Worm (Caenorhabditis elegans) whole organism, L1 larva: ENCODE measurements around the gene T09D3.9.

Experiments
- C34B4.2 ChIP-seq: sonication (generic microtip); optimal IDR thresholded peaks from 2 replicates; lab custom pipeline; 2017; ENCODE audit warnings: mild to moderate bottlenecking, missing genetic modification characterization, missing compliant biosample characterization
- F16B12.6 ChIP-seq: fragments of 150-350 bp; optimal IDR thresholded peaks from 2 replicates; lab custom pipeline; 2014; ENCODE audit warnings: missing biosample characterization, missing genetic modification characterization
- alr-1 ChIP-seq: fragments of 200-800 bp; sonication (Bioruptor generic); optimal IDR thresholded peaks from 2 replicates; lab custom pipeline; 2018; ENCODE audit warnings: borderline replicate concordance, mild to moderate bottlenecking, missing genetic modification characterization, missing compliant biosample characterization
- ces-1 ChIP-seq: fragments of 150-350 bp; optimal IDR thresholded peaks from 2 replicates; lab custom pipeline; 2014; ENCODE audit warnings: missing biosample characterization, missing genetic modification reagents, missing genetic modification characterization
- dsc-1 ChIP-seq: sonication (generic microtip); optimal IDR thresholded peaks from 2 replicates; lab custom pipeline; 2016; ENCODE audit warnings: mild to moderate bottlenecking, missing genetic modification characterization, missing compliant biosample characterization
- egl-13 ChIP-seq: sonication (generic microtip); optimal IDR thresholded peaks from 2 replicates; lab custom pipeline; 2016; ENCODE audit warnings: missing genotype, missing genetic modification reagents, missing genetic modification characterization, missing compliant biosample characterization
- ets-5 ChIP-seq: fragments of 200-800 bp; sonication (Bioruptor generic); IDR thresholded peaks from 2 replicates; pipeline ENCODE4 v1.3.6; 2022; ENCODE audit warnings: missing genetic modification characterization, missing compliant biosample characterization
- fkh-10 ChIP-seq: sonication (generic microtip); optimal IDR thresholded peaks from 2 replicates; lab custom pipeline; 2017; ENCODE audit warnings: missing biosample characterization, missing genetic modification reagents, missing genetic modification characterization
- fkh-8 ChIP-seq: sonication (generic microtip); optimal IDR thresholded peaks from 2 replicates; lab custom pipeline; 2016; ENCODE audit warnings: mild to moderate bottlenecking, missing genetic modification characterization, missing compliant biosample characterization
- fos-1 ChIP-seq: fragments of 150-350 bp; optimal IDR thresholded peaks from 2 replicates; lab custom pipeline; 2014; ENCODE audit warnings: missing biosample characterization, missing genetic modification characterization
- hlh-4 ChIP-seq: sonication (generic microtip); optimal IDR thresholded peaks from 2 replicates; lab custom pipeline; 2016; ENCODE audit warnings: mild to moderate bottlenecking, missing genetic modification characterization, missing compliant biosample characterization
- hpl-2 ChIP-seq: fragments of 150-350 bp; optimal IDR thresholded peaks from 2 replicates; lab custom pipeline; 2014; ENCODE audit warnings: missing biosample characterization, missing genetic modification reagents, missing genetic modification characterization
- irx-1 ChIP-seq: sonication (generic microtip); optimal IDR thresholded peaks from 2 replicates; lab custom pipeline; 2016; ENCODE audit warnings: missing genetic modification characterization, missing compliant biosample characterization
- isw-1 ChIP-seq: fragments of 200-800 bp; sonication (Bioruptor generic); IDR thresholded peaks from 2 replicates; pipeline ENCODE4 v1.3.6; 2022; ENCODE audit warnings: missing genetic modification characterization, missing compliant biosample characterization
- lin-35 ChIP-seq, 2 experiments: fragments of 150-350 bp; optimal IDR thresholded peaks; 2 replicates each; lab custom pipeline; 2014; ENCODE audit warnings: missing biosample characterization in 2 of 2, missing genetic modification characterization in 2 of 2, missing genetic modification reagents in 2 of 2
- lin-39 ChIP-seq: fragments of 150-350 bp; optimal IDR thresholded peaks from 2 replicates; lab custom pipeline; 2014; ENCODE audit warnings: missing biosample characterization, missing genetic modification reagents, missing genetic modification characterization
- lir-3 ChIP-seq: sonication (generic microtip); optimal IDR thresholded peaks from 2 replicates; lab custom pipeline; 2016; ENCODE audit warnings: mild to moderate bottlenecking, missing genetic modification characterization, moderate library complexity, missing compliant biosample characterization; ENCODE audit not compliant: poor library complexity
- mab-9 ChIP-seq: fragments of 200-800 bp; sonication (Bioruptor generic); IDR thresholded peaks from 2 replicates; pipeline ENCODE4 v1.3.6; 2022; ENCODE audit warnings: missing genetic modification reagents, missing genetic modification characterization, missing compliant biosample characterization
- mdl-1 ChIP-seq, 2 experiments: fragments of 150-350 bp; optimal IDR thresholded peaks; 2 replicates each; lab custom pipeline; 2014 to 2017; ENCODE audit warnings: missing biosample characterization in 2 of 2, missing genetic modification characterization in 2 of 2, inconsistent platforms in 1 of 2
- mef-2 ChIP-seq: fragments of 150-350 bp; optimal IDR thresholded peaks from 2 replicates; lab custom pipeline; 2014; ENCODE audit warnings: missing biosample characterization, missing genetic modification characterization
- mep-1 ChIP-seq: fragments of 150-350 bp; optimal IDR thresholded peaks from 2 replicates; lab custom pipeline; 2014; ENCODE audit warnings: missing biosample characterization, missing genetic modification characterization
- nhr-12 ChIP-seq: sonication (generic microtip); optimal IDR thresholded peaks from 2 replicates; lab custom pipeline; 2017; ENCODE audit warnings: missing biosample characterization, missing genetic modification characterization
- nhr-237 ChIP-seq: fragments of 150-350 bp; optimal IDR thresholded peaks from 2 replicates; lab custom pipeline; 2014; ENCODE audit warnings: missing biosample characterization, missing genetic modification characterization
- nhr-85 ChIP-seq: sonication (generic microtip); peaks from one replicate; lab custom pipeline; 2016; ENCODE audit warnings: missing genetic modification characterization, inconsistent platforms, missing compliant biosample characterization
- nhr-90 ChIP-seq: sonication (generic microtip); optimal IDR thresholded peaks from 2 replicates; lab custom pipeline; 2016; ENCODE audit warnings: mild to moderate bottlenecking, missing genetic modification characterization, missing compliant biosample characterization; ENCODE audit not compliant: poor library complexity
- pag-3 ChIP-seq: sonication (generic microtip); optimal IDR thresholded peaks from 2 replicates; lab custom pipeline; 2017; ENCODE audit warnings: missing genetic modification characterization, mild to moderate bottlenecking, missing compliant biosample characterization, antibody characterized with exemption, borderline replicate concordance; ENCODE audit not compliant: insufficient read depth
- pax-3 ChIP-seq: fragments of 200-800 bp; sonication (Bioruptor generic); optimal IDR thresholded peaks from 2 replicates; lab custom pipeline; 2018; ENCODE audit warnings: mild to moderate bottlenecking, missing genetic modification characterization, moderate library complexity, missing compliant biosample characterization
- rnt-1 ChIP-seq: sonication (generic microtip); optimal IDR thresholded peaks from 2 replicates; lab custom pipeline; 2016; ENCODE audit warnings: mild to moderate bottlenecking, missing genetic modification characterization, moderate library complexity, missing compliant biosample characterization
- skn-1 ChIP-seq: fragments of 150-350 bp; optimal IDR thresholded peaks from 2 replicates; lab custom pipeline; 2014; ENCODE audit warnings: missing biosample characterization, missing genetic modification characterization
- snpc-4 ChIP-seq: fragments of 150-350 bp; optimal IDR thresholded peaks from 2 replicates; lab custom pipeline; 2014; ENCODE audit warnings: missing biosample characterization, missing genetic modification characterization
- snu-23 ChIP-seq: sonication (generic microtip); optimal IDR thresholded peaks from 2 replicates; lab custom pipeline; 2016; ENCODE audit warnings: missing genetic modification characterization, missing compliant biosample characterization
- sox-4 ChIP-seq: sonication (generic microtip); optimal IDR thresholded peaks from 2 replicates; lab custom pipeline; 2016; ENCODE audit warnings: missing genetic modification characterization, missing compliant biosample characterization
- sup-37 ChIP-seq: fragments of 200-800 bp; sonication (Bioruptor generic); optimal IDR thresholded peaks from 2 replicates; lab custom pipeline; 2018; ENCODE audit warnings: mild to moderate bottlenecking, missing genetic modification characterization, missing compliant biosample characterization
- tbx-2 ChIP-seq: sonication (generic microtip); optimal IDR thresholded peaks from 2 replicates; lab custom pipeline; 2016; ENCODE audit warnings: missing genetic modification characterization, missing compliant biosample characterization
- unc-86 ChIP-seq: sonication (generic microtip); optimal IDR thresholded peaks from 2 replicates; lab custom pipeline; 2016; ENCODE audit warnings: missing genetic modification characterization, missing compliant biosample characterization
- unc-98 ChIP-seq: fragments of 200-800 bp; sonication (Bioruptor generic); IDR thresholded peaks from 2 replicates; pipeline ENCODE4 v1.3.6; 2022; ENCODE audit warnings: missing genetic modification characterization, missing compliant biosample characterization
- vab-15 ChIP-seq: sonication (generic microtip); optimal IDR thresholded peaks from 2 replicates; lab custom pipeline; 2017; ENCODE audit warnings: missing genotype, mild to moderate bottlenecking, missing genetic modification characterization, missing compliant biosample characterization
- xbp-1 ChIP-seq: sonication (generic microtip); optimal IDR thresholded peaks from 2 replicates; lab custom pipeline; 2016; ENCODE audit warnings: missing genetic modification characterization, missing compliant biosample characterization
- zag-1 ChIP-seq: fragments of 150-350 bp; optimal IDR thresholded peaks from 2 replicates; lab custom pipeline; 2014; ENCODE audit warnings: missing biosample characterization, missing genetic modification characterization
- ztf-4 ChIP-seq: fragments of 150-350 bp; optimal IDR thresholded peaks from 2 replicates; lab custom pipeline; 2014; ENCODE audit warnings: missing biosample characterization, missing genetic modification characterization

T09D3.9 gene

DNA sequence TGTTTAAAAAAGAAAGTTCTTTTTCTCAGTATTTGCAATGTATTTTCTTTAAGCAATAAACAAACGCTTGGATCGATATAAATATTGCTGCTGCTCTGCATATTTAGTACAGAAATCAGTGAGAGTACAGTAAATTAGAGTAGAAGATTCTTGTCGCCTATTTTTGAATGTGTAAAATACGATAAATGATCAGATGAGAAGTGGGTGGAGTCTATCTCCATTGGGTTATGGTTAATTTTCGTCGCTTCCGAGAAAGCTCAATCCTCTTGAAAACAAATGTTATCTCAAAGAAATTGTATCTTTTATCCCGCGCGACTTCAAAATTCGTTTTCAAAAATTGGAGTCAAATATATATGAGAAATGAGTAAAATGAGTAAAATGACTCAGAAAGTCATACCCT, 9.9 kb downstream of the T09D3.9 start, which contains the start of gene nhr-216:
Gene nhr-216, minus strand, starts transcription at position 101 of the 400 bp plus-strand sequence.
- TF ChIP-seq nhr-237 (tag; lab: Kevin White, UChicago) (no peak), vab-15 (tag; lab: Kevin White, UChicago) (no peak), ets-5 (GFP tag; lab: Robert Waterston, UW) (no peak), pax-3 (no peak), F16B12.6 (tag; lab: Kevin White, UChicago) (no peak), egl-13 (tag; lab: Kevin White, UChicago) (no peak), alr-1 (tag; lab: Kevin White, UChicago) (no peak), snu-23 (GFP tag; lab: Kevin White, UChicago) (no peak), lin-35 (GFP tag; optimal IDR thresholded peaks at IDR 0.05; lab: Kevin White, UChicago) (no peak)

DNA sequence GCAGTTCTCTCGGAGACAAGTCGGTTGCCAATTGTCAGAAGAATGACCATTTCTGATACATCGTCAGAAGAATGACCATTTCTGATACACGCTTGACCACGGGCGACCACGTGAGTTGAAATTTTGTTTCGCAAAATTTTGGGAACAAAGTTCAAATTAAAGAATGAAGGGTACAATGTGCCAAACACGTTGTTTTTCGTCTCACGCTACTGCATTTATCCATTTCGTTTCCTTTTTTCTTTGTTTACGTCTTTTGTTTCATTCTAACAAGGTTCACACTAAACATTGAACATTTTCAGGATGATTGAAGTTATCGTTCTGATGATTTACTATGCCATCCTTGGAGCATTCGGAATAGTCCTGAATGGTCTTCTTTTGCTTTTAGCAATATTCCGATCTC, 17.2 kb downstream of the T09D3.9 start, which contains the start of gene srd-9:
Gene srd-9, plus strand, starts transcription at position 301 of the 400 bp plus-strand sequence.
- TF ChIP-seq mef-2 (tag; lab: Kevin White, UChicago) = no peak
- no peak for TF ChIP-seq mep-1 (tag; lab: Kevin White, UChicago)
- no peak for TF ChIP-seq nhr-90
- TF ChIP-seq hlh-4 (tag; lab: Kevin White, UChicago) = no peak
- no peak for TF ChIP-seq isw-1 (GFP tag; lab: Robert Waterston, UW)
- TF ChIP-seq fos-1 = no peak
- TF ChIP-seq hpl-2 (GFP tag; lab: Kevin White, UChicago) = no peak
- no peak for TF ChIP-seq zag-1
- TF ChIP-seq unc-98 (GFP tag; lab: Robert Waterston, UW) = no peak
- no peak for TF ChIP-seq mdl-1 (tag; optimal IDR thresholded peaks at IDR 0.05; lab: Kevin White, UChicago)
- no peak for TF ChIP-seq pax-3
- TF ChIP-seq lin-39 (tag; lab: Kevin White, UChicago) = no peak
- TF ChIP-seq unc-86 = no peak
- no peak for TF ChIP-seq skn-1 (tag; lab: Kevin White, UChicago)
- TF ChIP-seq nhr-12 = no peak
- TF ChIP-seq sup-37 (GFP tag; lab: Kevin White, UChicago) = no peak
- TF ChIP-seq ces-1 = no peak
- TF ChIP-seq lir-3 (tag; lab: Kevin White, UChicago) = no peak

DNA sequence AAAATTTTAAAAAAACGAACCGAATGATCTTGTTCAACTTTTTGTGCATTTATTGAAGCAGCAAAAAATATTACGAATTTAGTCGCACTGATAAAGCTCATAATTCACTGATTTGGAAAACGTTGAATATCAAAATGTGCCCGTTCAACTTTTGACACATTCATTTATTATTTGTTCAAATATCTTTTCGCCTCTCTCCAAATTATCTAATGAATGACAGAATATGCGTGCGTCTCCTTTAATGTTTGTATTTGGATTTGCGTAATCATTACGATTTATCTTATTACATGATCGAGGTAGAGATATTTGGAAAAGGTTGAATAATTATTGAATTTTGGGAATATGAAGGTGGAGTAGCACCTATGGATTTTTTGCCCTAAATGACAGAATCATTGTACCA, 19.2 kb downstream of the T09D3.9 start, which contains the start of gene T09D3.3:
Gene T09D3.3, minus strand, starts transcription at position 101 of the 400 bp plus-strand sequence.
- TF ChIP-seq tbx-2 (tag; lab: Kevin White, UChicago) (no peak), xbp-1 (no peak)

DNA sequence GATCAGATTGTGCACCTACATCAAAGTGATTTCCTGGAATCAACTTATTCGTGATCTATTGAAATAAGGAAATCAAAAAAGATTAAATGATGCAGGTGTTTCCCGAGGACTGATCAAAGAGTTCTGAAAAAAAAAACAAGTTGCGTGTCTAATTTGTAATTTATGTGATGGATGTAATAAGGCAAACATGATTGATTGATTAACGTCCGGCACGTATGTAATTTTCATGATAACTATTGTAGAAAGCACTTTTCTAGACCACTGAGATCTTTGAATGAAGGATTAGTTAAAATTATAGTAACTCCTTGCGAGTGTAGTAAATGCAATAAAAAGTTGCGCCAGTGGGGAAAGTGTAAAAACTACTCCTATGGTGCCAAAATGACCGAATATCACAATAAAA, 23.3 kb downstream of the T09D3.9 start, which contains the start of gene srg-25:
Gene srg-25, minus strand, starts transcription at position 101 of the 400 bp plus-strand sequence.
- TF ChIP-seq fkh-8 (tag; lab: Kevin White, UChicago) = peak; percentile 17
- no peak for TF ChIP-seq sox-4 (tag; lab: Kevin White, UChicago)

DNA sequence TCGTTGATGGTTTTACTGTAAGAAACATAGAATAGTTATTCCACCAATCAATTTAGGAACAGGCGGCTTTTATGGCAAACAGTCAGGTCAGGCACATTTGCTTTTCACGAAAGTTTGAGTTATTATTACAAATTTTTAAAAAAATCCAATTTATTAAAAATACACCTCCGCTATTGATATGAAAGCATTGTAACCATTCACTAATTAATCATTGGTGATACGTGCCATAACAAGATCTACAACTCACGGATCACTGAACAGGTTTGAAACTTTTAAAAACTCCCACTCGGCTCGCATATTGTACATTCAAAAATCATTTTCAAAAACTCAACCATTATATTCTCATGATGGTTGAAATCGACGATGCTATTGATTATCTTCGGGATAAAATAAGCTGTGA, 29.2 kb downstream of the T09D3.9 start, which contains the start of gene srg-27:
Gene srg-27, plus strand, starts transcription at position 301 of the 400 bp plus-strand sequence.
- TF ChIP-seq sox-4 (tag; lab: Kevin White, UChicago) (no peak), dsc-1 (tag; lab: Kevin White, UChicago) (no peak), rnt-1 (tag; lab: Kevin White, UChicago) (no peak), mep-1 (tag; lab: Kevin White, UChicago) (no peak), irx-1 (tag; lab: Kevin White, UChicago) (no peak), fkh-10 (GFP tag; lab: Kevin White, UChicago) (no peak), ztf-4 (no peak), zag-1 (no peak), vab-15 (tag; lab: Kevin White, UChicago) (no peak), ets-5 (GFP tag; lab: Robert Waterston, UW) (no peak), mab-9 (GFP tag; lab: Robert Waterston, UW) (no peak), lin-35 (GFP tag; optimal IDR thresholded peaks at IDR 0.05; lab: Kevin White, UChicago) (no peak), pag-3 (no peak), lin-39 (tag; lab: Kevin White, UChicago) (no peak), nhr-85 (no peak), snpc-4 (tag; lab: Kevin White, UChicago) (no peak), C34B4.2 (no peak)
